Worm (Caenorhabditis elegans) whole organism, mixed stage, embryonic: Measurements from ENCODE around the gene pph-1.

Experiments
- M03D4.4 ChIP-seq: sonication (generic microtip); optimal IDR thresholded peaks from 2 replicates; lab custom pipeline; 2017; ENCODE audit warnings: mild to moderate bottlenecking, missing genetic modification characterization, missing compliant biosample characterization
- blmp-1 ChIP-seq: fragments of 150-350 bp; optimal IDR thresholded peaks from 2 replicates; lab custom pipeline; 2014; ENCODE audit warnings: missing biosample characterization, missing genetic modification characterization
- ceh-39 ChIP-seq: fragments of 150-350 bp; optimal IDR thresholded peaks from 2 replicates; lab custom pipeline; 2014; ENCODE audit warnings: missing biosample characterization, missing genetic modification characterization
- ceh-83 ChIP-seq: fragments of 200-800 bp; sonication (Bioruptor generic); optimal IDR thresholded peaks from 2 replicates; lab custom pipeline; 2018; ENCODE audit warnings: mild to moderate bottlenecking, missing genetic modification characterization, missing compliant biosample characterization
- ces-1 ChIP-seq: fragments of 150-350 bp; optimal IDR thresholded peaks from 2 replicates; lab custom pipeline; 2014; ENCODE audit warnings: missing biosample characterization, missing genetic modification reagents, missing genetic modification characterization
- cnd-1 ChIP-seq: fragments of 200-800 bp; sonication (Bioruptor generic); optimal IDR thresholded peaks from 2 replicates; lab custom pipeline; 2018; ENCODE audit warnings: mild to moderate bottlenecking, missing genetic modification characterization, missing compliant biosample characterization
- drap-1 ChIP-seq: fragments of 200-800 bp; sonication (Bioruptor generic); optimal IDR thresholded peaks from 3 replicates; lab custom pipeline; 2018; ENCODE audit warnings: mild to moderate bottlenecking, missing genetic modification characterization, missing compliant biosample characterization
- elt-1 ChIP-seq: sonication (generic microtip); optimal IDR thresholded peaks from 2 replicates; lab custom pipeline; 2017; ENCODE audit warnings: missing genetic modification characterization, mild to moderate bottlenecking, missing compliant biosample characterization, antibody characterized with exemption, moderate library complexity, borderline replicate concordance; ENCODE audit not compliant: insufficient read depth
- elt-3 ChIP-seq: fragments of 150-350 bp; optimal IDR thresholded peaks from 2 replicates; lab custom pipeline; 2014; ENCODE audit warnings: missing biosample characterization, missing genetic modification characterization
- ham-2 ChIP-seq: fragments of 200-800 bp; sonication (Bioruptor generic); optimal IDR thresholded peaks from 2 replicates; lab custom pipeline; 2018; ENCODE audit warnings: mild to moderate bottlenecking, missing genetic modification characterization, missing compliant biosample characterization
- hlh-1 ChIP-seq: fragments of 150-350 bp; optimal IDR thresholded peaks from 2 replicates; lab custom pipeline; 2014; ENCODE audit warnings: missing biosample characterization, missing genetic modification reagents, missing genetic modification characterization
- lin-13 ChIP-seq: fragments of 150-350 bp; optimal IDR thresholded peaks from 2 replicates; lab custom pipeline; 2014; ENCODE audit warnings: missing biosample characterization, missing genetic modification characterization
- lin-32 ChIP-seq: fragments of 200-800 bp; sonication (Bioruptor generic); optimal IDR thresholded peaks from 2 replicates; lab custom pipeline; 2018; ENCODE audit warnings: mild to moderate bottlenecking, missing genetic modification characterization, missing compliant biosample characterization
- lsy-2 ChIP-seq: fragments of 150-350 bp; optimal IDR thresholded peaks from 2 replicates; lab custom pipeline; 2014; ENCODE audit warnings: missing biosample characterization, missing genetic modification characterization
- mab-5 ChIP-seq: fragments of 150-350 bp; optimal IDR thresholded peaks from 2 replicates; lab custom pipeline; 2014; ENCODE audit warnings: missing biosample characterization, missing genetic modification characterization
- mep-1 ChIP-seq: fragments of 150-350 bp; optimal IDR thresholded peaks from 2 replicates; lab custom pipeline; 2017; ENCODE audit warnings: missing biosample characterization, missing genetic modification reagents, missing genetic modification characterization, inconsistent platforms
- mls-2 ChIP-seq: sonication (generic microtip); optimal IDR thresholded peaks from 2 replicates; lab custom pipeline; 2016; ENCODE audit warnings: mild to moderate bottlenecking, missing genetic modification characterization, moderate library complexity, missing compliant biosample characterization
- nhr-12 ChIP-seq: fragments of 150-350 bp; optimal IDR thresholded peaks from 2 replicates; lab custom pipeline; 2014; ENCODE audit warnings: missing biosample characterization, missing genetic modification characterization
- nhr-2 ChIP-seq: fragments of 150-350 bp; optimal IDR thresholded peaks from 2 replicates; lab custom pipeline; 2014; ENCODE audit warnings: missing biosample characterization, missing genetic modification characterization
- nhr-237 ChIP-seq: fragments of 150-350 bp; optimal IDR thresholded peaks from 2 replicates; lab custom pipeline; 2014; ENCODE audit warnings: missing biosample characterization, missing genetic modification characterization
- nhr-28 ChIP-seq: fragments of 150-350 bp; optimal IDR thresholded peaks from 2 replicates; lab custom pipeline; 2014; ENCODE audit warnings: missing biosample characterization, missing genetic modification characterization
- nhr-76 ChIP-seq: sonication (generic microtip); optimal IDR thresholded peaks from 2 replicates; lab custom pipeline; 2017; ENCODE audit warnings: missing biosample characterization, missing genetic modification characterization
- sem-2 ChIP-seq: fragments of 200-800 bp; sonication (Bioruptor generic); optimal IDR thresholded peaks from 2 replicates; lab custom pipeline; 2018; ENCODE audit warnings: mild to moderate bottlenecking, missing genetic modification characterization, missing compliant biosample characterization
- snpc-4 ChIP-seq: fragments of 150-350 bp; optimal IDR thresholded peaks from 2 replicates; lab custom pipeline; 2014; ENCODE audit warnings: missing biosample characterization, missing genetic modification characterization
- sptf-1 ChIP-seq: sonication (generic microtip); optimal IDR thresholded peaks from 2 replicates; lab custom pipeline; 2017; ENCODE audit warnings: mild to moderate bottlenecking, missing genetic modification characterization, moderate library complexity, missing compliant biosample characterization
- unc-120 ChIP-seq: sonication (generic microtip); optimal IDR thresholded peaks from 2 replicates; lab custom pipeline; 2017; ENCODE audit warnings: missing genetic modification characterization, missing compliant biosample characterization; ENCODE audit not compliant: poor library complexity, severe bottlenecking
- unc-39 ChIP-seq: fragments of 150-350 bp; optimal IDR thresholded peaks from 2 replicates; lab custom pipeline; 2014; ENCODE audit warnings: missing biosample characterization, missing genetic modification characterization
- unc-62 ChIP-seq: fragments of 150-350 bp; optimal IDR thresholded peaks from 2 replicates; lab custom pipeline; 2014; ENCODE audit warnings: missing biosample characterization, missing genetic modification reagents, missing genetic modification characterization

The pph-1 gene

ce11 chrV:10719019-10719832 lies 16.9 kb downstream of the pph-1 start:
- TF ChIP-seq M03D4.4 (tag; lab: Kevin White, UChicago) (no peak), hlh-1 (peak; percentile 22), unc-120 (tag; lab: Kevin White, UChicago) (peak; percentile 52), sem-2 (no peak), sptf-1 (tag; lab: Kevin White, UChicago) (no peak), elt-3 (tag; lab: Kevin White, UChicago) (no peak)

- TF ChIP-seq hlh-1 (peak; percentile 29), blmp-1 (tag; lab: Kevin White, UChicago) (no peak), ham-2 (GFP tag; lab: Kevin White, UChicago) (peak; percentile 39)
Measured at ce11 chrV:10719833-10720170, 17.5 kb downstream of the pph-1 start.

- TF ChIP-seq nhr-2 (tag; lab: Kevin White, UChicago) (peak; percentile 79), snpc-4 (tag; lab: Kevin White, UChicago) (no peak), hlh-1 (peak; percentile 98), unc-39 (no peak), unc-62 (peak; percentile 82), lin-13 (tag; lab: Kevin White, UChicago) (no peak), mab-5 (tag; lab: Kevin White, UChicago) (peak; percentile 65), elt-1 (tag; lab: Kevin White, UChicago) (peak; percentile 68), sem-2 (no peak), ces-1 (peak; percentile 16)
Measured at ce11 chrV:10720303-10720847, 18.0 kb downstream of the pph-1 start.

- TF ChIP-seq sem-2 (no peak), lin-13 (tag; lab: Kevin White, UChicago) (no peak)
Measured at ce11 chrV:10720876-10721275, 18.5 kb downstream of the pph-1 start.

ce11 chrV:10721304-10721703 lies 19.0 kb downstream of the pph-1 start:
- TF ChIP-seq ces-1 (peak; percentile 100), drap-1 (GFP tag; lab: Kevin White, UChicago) (no peak)
- TF ChIP-seq, all 35 proteins: peak for 1

ce11 chrV:10721912-10722426 lies 19.6 kb downstream of the pph-1 start:
- TF ChIP-seq ceh-39 (no peak), unc-62 (peak; percentile 8), snpc-4 (tag; lab: Kevin White, UChicago) (no peak), blmp-1 (tag; lab: Kevin White, UChicago) (peak; percentile 84), mep-1 (tag; lab: Kevin White, UChicago) (peak; percentile 2), hlh-1 (peak; percentile 66)

ce11 chrV:10722595-10722994 lies 20.2 kb downstream of the pph-1 start:
- no peak for TF ChIP-seq lsy-2 (tag; lab: Kevin White, UChicago)
- no peak for TF ChIP-seq ceh-39
- TF ChIP-seq lin-13 (tag; lab: Kevin White, UChicago): no peak
- TF ChIP-seq ceh-83: no peak

- no peak for TF ChIP-seq nhr-28
- TF ChIP-seq cnd-1 (tag; lab: Kevin White, UChicago): no peak
- no peak for TF ChIP-seq unc-62
- no peak for TF ChIP-seq nhr-237 (tag; lab: Kevin White, UChicago)
- no peak for TF ChIP-seq ceh-83
- no peak for TF ChIP-seq nhr-12
- TF ChIP-seq mls-2 (tag; lab: Kevin White, UChicago): no peak
- TF ChIP-seq lin-32 (GFP tag; lab: Kevin White, UChicago): no peak
- TF ChIP-seq M03D4.4 (tag; lab: Kevin White, UChicago): no peak
- TF ChIP-seq unc-39: no peak
- no peak for TF ChIP-seq unc-120 (tag; lab: Kevin White, UChicago)
- TF ChIP-seq nhr-76: no peak
Measured at ce11 chrV:10723181-10723580, 20.8 kb downstream of the pph-1 start.
